Fruit fly (Drosophila melanogaster): ENCODE results near the gene Ctr1C.

- no peak for TF ChIP-seq psq (optimal IDR thresholded peaks at IDR 0.05)
- TF ChIP-seq CG8478 (optimal IDR thresholded peaks at IDR 0.05): no peak
Observed at dm6 chr3R:30937002-30937401, 27.1 kb downstream of the Ctr1C start, which contains the start of gene CG15550.

Measured in whole organism.